Fruit fly (Drosophila melanogaster) whole organism, embryonic: ENCODE data around the gene CG13898.
A peak's percentile ranks its signal among the peaks of the same experiment; 100 is the strongest.

Experiments used
- Antp ChIP-seq: fragments of 200-800 bp; sonication (Bioruptor generic); optimal IDR thresholded peaks from 3 replicates; lab custom pipeline; 2016; ENCODE audit warnings: missing biosample characterization, missing genetic modification characterization
- B-H2 ChIP-seq: fragments of 200-800 bp; sonication (Bioruptor generic); optimal IDR thresholded peaks from 2 replicates; lab custom pipeline; 2018; ENCODE audit warnings: missing biosample characterization, mild to moderate bottlenecking, missing genetic modification characterization
- BEAF-32 ChIP-seq: fragments of 200-800 bp; sonication (Bioruptor generic); optimal IDR thresholded peaks from 3 replicates; lab custom pipeline; 2017; ENCODE audit warnings: missing biosample characterization, missing genetic modification characterization, mild to moderate bottlenecking, moderate library complexity, missing genetic modification reagents
- Bteb2 ChIP-seq: fragments of 200-800 bp; sonication (Bioruptor generic); optimal IDR thresholded peaks from 2 replicates; lab custom pipeline; 2016; ENCODE audit warnings: missing biosample characterization, missing genetic modification characterization
- C15 ChIP-seq: fragments of 200-800 bp; sonication (Bioruptor generic); IDR thresholded peaks from 3 replicates; pipeline ENCODE4 v1.3.6; 2022; ENCODE audit warnings: missing biosample characterization, missing genetic modification characterization
- CG10979 ChIP-seq: fragments of 200-800 bp; sonication (Bioruptor generic); optimal IDR thresholded peaks from 2 replicates; lab custom pipeline; 2018; ENCODE audit warnings: missing biosample characterization, mild to moderate bottlenecking, missing genetic modification characterization, moderate library complexity
- CG11093 ChIP-seq: fragments of 200-800 bp; sonication (Bioruptor generic); IDR thresholded peaks from 3 replicates; pipeline ENCODE4 v1.3.6; 2022; ENCODE audit warnings: missing biosample characterization, missing genetic modification characterization
- CG11398 ChIP-seq: fragments of 200-800 bp; sonication (Bioruptor generic); optimal IDR thresholded peaks from 2 replicates; lab custom pipeline; 2016; ENCODE audit warnings: missing biosample characterization, missing genetic modification characterization
- CG12391 ChIP-seq: fragments of 200-800 bp; sonication (Bioruptor generic); optimal IDR thresholded peaks from 3 replicates; lab custom pipeline; 2018; ENCODE audit warnings: missing biosample characterization, mild to moderate bottlenecking, missing genetic modification characterization, moderate library complexity
- CG12659 ChIP-seq: fragments of 200-800 bp; sonication (Bioruptor generic); optimal IDR thresholded peaks from 3 replicates; lab custom pipeline; 2017; ENCODE audit warnings: mild to moderate bottlenecking, missing biosample characterization, missing genetic modification reagents, missing genetic modification characterization
- CG13123 ChIP-seq: fragments of 200-800 bp; sonication (Bioruptor generic); optimal IDR thresholded peaks from 2 replicates; lab custom pipeline; 2016; ENCODE audit warnings: missing biosample characterization, missing genetic modification characterization
- CG15514 ChIP-seq: fragments of 200-800 bp; sonication (Bioruptor generic); optimal IDR thresholded peaks from 3 replicates; lab custom pipeline; 2017; ENCODE audit warnings: missing biosample characterization, missing genetic modification characterization, mild to moderate bottlenecking, moderate library complexity, missing genetic modification reagents
- CG16863 ChIP-seq: fragments of 200-800 bp; sonication (Bioruptor generic); optimal IDR thresholded peaks from 3 replicates; lab custom pipeline; 2016; ENCODE audit warnings: missing biosample characterization, missing genetic modification characterization
- CG17359 ChIP-seq: fragments of 200-800 bp; sonication (Bioruptor generic); optimal IDR thresholded peaks from 3 replicates; lab custom pipeline; 2018; ENCODE audit warnings: missing biosample characterization, mild to moderate bottlenecking, missing genetic modification characterization, moderate library complexity
- CG17361 ChIP-seq: fragments of 200-800 bp; sonication (Bioruptor generic); IDR thresholded peaks from 3 replicates; pipeline ENCODE4 v1.3.6; 2022; ENCODE audit warnings: missing biosample characterization, missing genetic modification characterization
- CG18599 ChIP-seq: fragments of 200-800 bp; sonication (Bioruptor generic); optimal IDR thresholded peaks from 3 replicates; lab custom pipeline; 2017; ENCODE audit warnings: missing biosample characterization, missing genetic modification characterization, mild to moderate bottlenecking, moderate library complexity, missing genetic modification reagents
- CG2889 ChIP-seq: fragments of 200-800 bp; sonication (Bioruptor generic); IDR thresholded peaks from 3 replicates; pipeline ENCODE4 v1.3.6; 2022; ENCODE audit warnings: missing biosample characterization, missing genetic modification characterization
- CG34224 ChIP-seq: fragments of 200-800 bp; sonication (Bioruptor generic); IDR thresholded peaks from 3 replicates; pipeline ENCODE4 v1.3.6; 2022; ENCODE audit warnings: missing biosample characterization, missing genetic modification characterization; ENCODE audit not compliant: partially characterized antibody
- CG4617 ChIP-seq: fragments of 200-800 bp; sonication (Bioruptor generic); optimal IDR thresholded peaks from 3 replicates; lab custom pipeline; 2016; ENCODE audit warnings: missing biosample characterization, missing genetic modification characterization, borderline replicate concordance
- CG5245 ChIP-seq: fragments of 200-800 bp; sonication (Bioruptor generic); optimal IDR thresholded peaks from 3 replicates; lab custom pipeline; 2016; ENCODE audit warnings: missing biosample characterization, missing genetic modification characterization
- CG8924 ChIP-seq: fragments of 200-800 bp; optimal IDR thresholded peaks from 3 replicates; lab custom pipeline; 2019; ENCODE audit warnings: missing biosample characterization, mild to moderate bottlenecking, missing genetic modification characterization, moderate library complexity
- CG9609 ChIP-seq: fragments of 200-800 bp; sonication (Bioruptor generic); optimal IDR thresholded peaks from 3 replicates; lab custom pipeline; 2016; ENCODE audit warnings: missing biosample characterization, missing genetic modification characterization
- CoRest ChIP-seq: fragments of 200-800 bp; sonication (Bioruptor generic); optimal IDR thresholded peaks from 3 replicates; lab custom pipeline; 2018; ENCODE audit warnings: missing biosample characterization, mild to moderate bottlenecking, missing genetic modification characterization, moderate library complexity
- Fer3 ChIP-seq: fragments of 200-800 bp; sonication (Bioruptor generic); optimal IDR thresholded peaks from 2 replicates; lab custom pipeline; 2018; ENCODE audit warnings: missing biosample characterization, mild to moderate bottlenecking, missing genetic modification characterization, moderate library complexity
- Kr ChIP-seq: fragments of 200-800 bp; sonication (Bioruptor generic); optimal IDR thresholded peaks from 2 replicates; lab custom pipeline; 2017; ENCODE audit warnings: missing biosample characterization, mild to moderate bottlenecking, missing genetic modification characterization
- Oli ChIP-seq: fragments of 200-800 bp; sonication (Bioruptor generic); optimal IDR thresholded peaks from 2 replicates; lab custom pipeline; 2018; ENCODE audit warnings: missing biosample characterization, mild to moderate bottlenecking, missing genetic modification characterization, moderate library complexity
- Optix ChIP-seq: fragments of 200-800 bp; sonication (Bioruptor generic); IDR thresholded peaks from 3 replicates; pipeline ENCODE4 v1.3.6; 2022; ENCODE audit warnings: missing biosample characterization, missing genetic modification characterization
- Tbp ChIP-seq: fragments of >200 bp; optimal IDR thresholded peaks from 2 replicates; lab custom pipeline; 2018; ENCODE audit warnings: missing biosample characterization, missing genetic modification characterization
- YL-1 ChIP-seq: fragments of 200-800 bp; sonication (Bioruptor generic); optimal IDR thresholded peaks from 3 replicates; lab custom pipeline; 2017; ENCODE audit warnings: missing biosample characterization, mild to moderate bottlenecking, missing genetic modification characterization
- br ChIP-seq: fragments of >200 bp; optimal IDR thresholded peaks from 2 replicates; lab custom pipeline; 2017
- cato ChIP-seq: fragments of 200-800 bp; sonication (Bioruptor generic); optimal IDR thresholded peaks from 2 replicates; lab custom pipeline; 2016; ENCODE audit warnings: missing biosample characterization, missing genetic modification characterization, borderline replicate concordance
- chif ChIP-seq, 2 experiments: fragments of 200-800 bp; sonication (Bioruptor generic); optimal IDR thresholded peaks; 3 replicates each; lab custom pipeline; 2016; ENCODE audit warnings: missing biosample characterization in 2 of 2, missing genetic modification characterization in 2 of 2
- ci ChIP-seq: fragments of 200-800 bp; sonication (Bioruptor generic); IDR thresholded peaks from 3 replicates; pipeline ENCODE4 v1.3.6; 2022; ENCODE audit warnings: missing biosample characterization, missing genetic modification characterization
- crp ChIP-seq, 2 experiments: fragments of 200-800 bp; sonication (Bioruptor generic); optimal IDR thresholded peaks; 2 replicates in 1 of 2; 3 replicates in 1 of 2; lab custom pipeline; 2017; ENCODE audit warnings: missing biosample characterization in 2 of 2, missing genetic modification characterization in 2 of 2, mild to moderate bottlenecking in 1 of 2, moderate library complexity in 1 of 2
- fd102C ChIP-seq: fragments of 200-800 bp; sonication (Bioruptor generic); optimal IDR thresholded peaks from 2 replicates; lab custom pipeline; 2018; ENCODE audit warnings: missing biosample characterization, mild to moderate bottlenecking, missing genetic modification characterization, moderate library complexity
- fd96Cb ChIP-seq: fragments of 200-800 bp; sonication (Bioruptor generic); optimal IDR thresholded peaks from 2 replicates; lab custom pipeline; 2018; ENCODE audit warnings: missing biosample characterization, mild to moderate bottlenecking, missing genetic modification characterization, moderate library complexity
- gfzf ChIP-seq: fragments of 200-800 bp; sonication (Bioruptor generic); optimal IDR thresholded peaks from 2 replicates; lab custom pipeline; 2016; ENCODE audit warnings: missing biosample characterization, mild to moderate bottlenecking, missing genetic modification characterization, moderate library complexity
- gsb-n ChIP-seq: fragments of 200-800 bp; sonication (Bioruptor generic); optimal IDR thresholded peaks from 3 replicates; lab custom pipeline; 2018; ENCODE audit warnings: missing biosample characterization, mild to moderate bottlenecking, missing genetic modification characterization
- hbn ChIP-seq: fragments of 200-800 bp; sonication (Bioruptor generic); IDR thresholded peaks from 2 replicates; pipeline ENCODE4 v1.3.6; 2022; ENCODE audit warnings: missing biosample characterization, missing genetic modification characterization; ENCODE audit not compliant: partially characterized antibody
- jing ChIP-seq: fragments of 200-800 bp; sonication (Bioruptor generic); optimal IDR thresholded peaks from 2 replicates; lab custom pipeline; 2018; ENCODE audit warnings: missing biosample characterization, mild to moderate bottlenecking, missing genetic modification characterization
- knrl ChIP-seq: fragments of 200-800 bp; sonication (Bioruptor generic); IDR thresholded peaks from 3 replicates; pipeline ENCODE4 v1.3.6; 2022; ENCODE audit warnings: missing biosample characterization, missing genetic modification characterization; ENCODE audit not compliant: partially characterized antibody
- pb ChIP-seq: fragments of 200-800 bp; sonication (Bioruptor generic); optimal IDR thresholded peaks from 3 replicates; lab custom pipeline; 2016; ENCODE audit warnings: missing biosample characterization, missing genetic modification characterization
- sc ChIP-seq, 3 experiments: fragments of >200 bp in 2 of 3; fragments of 200-800 bp in 1 of 3; sonication (Bioruptor generic) in 1 of 3; optimal IDR thresholded peaks; 2 replicates in 2 of 3; 3 replicates in 1 of 3; lab custom pipeline; 2017; ENCODE audit warnings: mild to moderate bottlenecking in 1 of 3, missing biosample characterization in 1 of 3, missing genetic modification characterization in 1 of 3, missing genetic modification reagents in 1 of 3
- sens ChIP-seq: fragments of 200-800 bp; sonication (Bioruptor generic); peaks from one replicate; lab custom pipeline; 2016; ENCODE audit warnings: missing biosample characterization, missing genetic modification characterization
- stc ChIP-seq: fragments of 200-800 bp; sonication (Bioruptor generic); IDR thresholded peaks from 2 replicates; pipeline ENCODE4 v1.3.6; 2022; ENCODE audit warnings: missing biosample characterization, missing genetic modification characterization
- sug ChIP-seq: fragments of 200-800 bp; optimal IDR thresholded peaks from 2 replicates; lab custom pipeline; 2019; ENCODE audit warnings: missing biosample characterization, mild to moderate bottlenecking, missing genetic modification characterization, moderate library complexity
- tup ChIP-seq: fragments of 200-800 bp; sonication (Bioruptor generic); optimal IDR thresholded peaks from 2 replicates; lab custom pipeline; 2016; ENCODE audit warnings: missing biosample characterization, mild to moderate bottlenecking, missing genetic modification characterization, moderate library complexity
- vvl ChIP-seq: fragments of 200-800 bp; sonication (Bioruptor generic); IDR thresholded peaks from 2 replicates; pipeline ENCODE4 v1.3.6; 2022; ENCODE audit warnings: missing biosample characterization, missing genetic modification characterization

The CG13898 gene

DNA sequence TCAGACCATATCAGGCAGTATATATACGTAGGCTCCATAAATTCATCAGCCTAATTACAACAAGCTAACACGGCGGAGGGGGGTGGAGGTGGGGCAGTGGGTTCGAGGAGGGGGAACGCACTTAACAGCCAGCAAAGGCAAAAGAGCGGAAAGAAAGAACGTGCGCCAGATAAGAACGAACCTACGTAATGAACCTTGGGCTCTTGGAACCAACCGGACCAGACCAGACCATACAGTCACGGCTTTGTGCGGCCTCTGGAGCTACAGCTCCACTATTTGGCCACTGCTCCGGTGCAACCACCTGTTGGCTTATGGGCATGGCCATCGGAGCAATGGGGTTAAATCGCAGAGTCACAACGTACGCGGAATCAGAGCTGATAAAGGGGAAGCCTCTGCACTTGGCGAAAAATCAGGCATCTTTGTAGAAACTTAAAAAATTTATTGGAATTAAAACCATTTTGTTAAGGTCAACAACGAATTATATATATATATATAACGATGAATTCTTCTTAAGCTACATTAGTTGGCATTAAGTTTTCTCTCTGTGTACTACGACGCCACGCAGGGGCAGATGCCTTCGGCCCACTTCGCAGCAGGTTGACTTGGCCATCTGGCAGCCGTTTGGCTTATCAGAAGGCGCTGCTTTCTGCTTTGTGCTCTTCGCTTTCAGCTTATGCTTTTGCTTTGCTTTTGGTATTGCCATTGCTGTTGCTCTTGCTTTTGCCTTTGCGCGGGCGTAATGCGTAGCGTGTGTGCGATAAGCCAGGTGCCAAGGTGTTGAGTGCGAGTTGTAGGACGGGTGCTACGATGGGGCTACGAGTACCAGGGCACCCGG lies 22.8 kb downstream of the CG13898 start (continued):
- TF ChIP-seq Bteb2 (GFP tag; lab: Kevin White, UChicago) (peak; percentile 71), CG17359 (tag; lab: Kevin White, UChicago) (peak; percentile 89), CG12659 (GFP tag; lab: Kevin White, UChicago) (peak; percentile 96), CG15514 (GFP tag; lab: Kevin White, UChicago) (peak; percentile 76), Kr (GFP tag; lab: Kevin White, UChicago) (no peak), C15 (GFP tag; lab: Robert Waterston, UW) (peak; percentile 91), CG9609 (peak; percentile 66), CG11093 (peak; percentile 92), fd96Cb (tag; lab: Kevin White, UChicago) (peak; percentile 73), Optix (GFP tag; lab: Robert Waterston, UW) (peak; percentile 94), CG2889 (peak; percentile 95), gfzf (GFP tag; lab: Kevin White, UChicago) (no peak), CG34224 (GFP tag; lab: Robert Waterston, UW) (no peak), ci (GFP tag; lab: Robert Waterston, UW) (peak; percentile 98), tup (peak; percentile 82), Fer3 (tag; lab: Kevin White, UChicago) (peak; percentile 87), CG18599 (GFP tag; lab: Kevin White, UChicago) (peak; percentile 96), vvl (GFP tag; lab: Robert Waterston, UW) (peak; percentile 98), stc (GFP tag; lab: Robert Waterston, UW) (peak; percentile 95), sug (tag; lab: Kevin White, UChicago) (peak; percentile 89), hbn (no peak), CoRest (tag; lab: Kevin White, UChicago) (peak; percentile 95), chif (GFP tag; optimal IDR thresholded peaks at IDR 0.05; lab: Kevin White, UChicago) (peak; percentile 38 to 77), CG16863 (GFP tag; lab: Kevin White, UChicago) (peak; percentile 66), Oli (tag; lab: Kevin White, UChicago) (peak; percentile 94), CG10979 (tag; lab: Kevin White, UChicago) (peak; percentile 85), br (no peak), CG8924 (tag; lab: Kevin White, UChicago) (peak; percentile 96), CG12391 (tag; lab: Kevin White, UChicago) (peak; percentile 94), crp (GFP tag; optimal IDR thresholded peaks at IDR 0.05; lab: Kevin White, UChicago) (peak in 1 of 2 experiments; percentile 56), CG17361 (peak; percentile 79), CG5245 (peak; percentile 74), sc (optimal IDR thresholded peaks at IDR 0.05; lab: Kevin White, UChicago) (no peak), sc (GFP tag; optimal IDR thresholded peaks at IDR 0.05; lab: Kevin White, UChicago) (peak; percentile 85), B-H2 (GFP tag; lab: Kevin White, UChicago) (peak; percentile 88), CG11398 (peak; percentile 20), sens (GFP tag; lab: Kevin White, UChicago) (peak; percentile 97), BEAF-32 (GFP tag; lab: Kevin White, UChicago) (peak; percentile 3), fd102C (GFP tag; lab: Kevin White, UChicago) (peak; percentile 17), pb (no peak), CG13123 (GFP tag; lab: Kevin White, UChicago) (peak; percentile 66), Antp (GFP tag; lab: Kevin White, UChicago) (peak; percentile 62), CG4617 (GFP tag; lab: Kevin White, UChicago) (peak; percentile 57), knrl (no peak), gsb-n (tag; lab: Kevin White, UChicago) (peak; percentile 87), YL-1 (peak; percentile 72), jing (GFP tag; lab: Kevin White, UChicago) (peak; percentile 82), Tbp (GFP tag; lab: Kevin White, UChicago) (no peak), cato (peak; percentile 89)
